Worm (Caenorhabditis elegans) whole organism, L2 larva: ENCODE results near the gene Y41E3.8.

Experiments used
- nhr-77 ChIP-seq: fragments of 150-350 bp; optimal IDR thresholded peaks from 2 replicates; lab custom pipeline; 2014; ENCODE audit warnings: missing biosample characterization, missing genetic modification characterization
- skn-1 ChIP-seq: sonication (generic microtip); optimal IDR thresholded peaks from 2 replicates; lab custom pipeline; 2017; ENCODE audit warnings: missing biosample characterization, missing genetic modification characterization
- unc-62 ChIP-seq: fragments of 150-350 bp; optimal IDR thresholded peaks from 2 replicates; lab custom pipeline; 2014; ENCODE audit warnings: missing biosample characterization, missing genetic modification reagents, missing genetic modification characterization
- ztf-11 ChIP-seq: sonication (generic microtip); optimal IDR thresholded peaks from 2 replicates; lab custom pipeline; 2017; ENCODE audit warnings: missing biosample characterization, missing genetic modification characterization

DNA sequence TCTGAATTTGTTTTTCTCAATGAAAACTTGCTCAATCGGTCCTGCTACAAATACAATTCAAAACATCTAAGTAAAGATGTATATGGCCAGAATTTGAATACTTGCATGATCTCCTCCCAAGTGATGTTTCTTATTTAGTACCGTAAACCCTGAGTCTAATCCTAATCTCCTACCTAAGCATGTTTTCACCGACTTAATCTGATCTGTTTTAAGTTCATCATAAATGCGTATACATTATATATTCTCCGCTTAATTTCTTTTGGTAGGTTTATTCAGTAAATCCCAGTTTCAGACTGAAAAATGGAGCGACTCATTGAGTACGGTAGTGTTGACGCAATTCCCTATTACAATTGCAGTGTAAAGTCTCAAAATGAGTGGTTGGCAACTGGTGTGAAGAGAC lies 45.6 kb upstream of the Y41E3.8 start, which contains the start of gene srt-50:
- TF ChIP-seq skn-1 (tag; lab: Kevin White, UChicago) (no peak), nhr-77 (tag; lab: Kevin White, UChicago) (no peak), ztf-11 (tag; lab: Kevin White, UChicago) (no peak), unc-62 (GFP tag; lab: Kevin White, UChicago) (no peak)
